Worm (Caenorhabditis elegans): Measurements from ENCODE around the gene hacd-1.

Gene hacd-1

ce11 chrV:1494469-1494868, 34.3 kb downstream of the hacd-1 start, which contains the start of gene spig-7:
spig-7 (plus strand) TSS chrV:1494769.
- TF ChIP-seq mef-2 (tag; optimal IDR thresholded peaks at IDR 0.05) (no peak), pag-3 (tag; optimal IDR thresholded peaks at IDR 0.05; ENCODE audit: borderline replicate concordance, insufficient read depth) (no peak), egl-13 (tag; optimal IDR thresholded peaks at IDR 0.05) (no peak), C04F5.9 (tag; optimal IDR thresholded peaks at IDR 0.05) (no peak), nhr-77 (tag; optimal IDR thresholded peaks at IDR 0.05) (no peak), lsy-2 (tag; optimal IDR thresholded peaks at IDR 0.05) (no peak), ets-5 (GFP tag; IDR thresholded peaks at IDR 0.05) (no peak), nhr-90 (tag; optimal IDR thresholded peaks at IDR 0.05; ENCODE audit: poor library complexity) (no peak), nhr-28 (tag; optimal IDR thresholded peaks at IDR 0.05) (no peak), ces-1 (GFP tag; optimal IDR thresholded peaks at IDR 0.05) (no peak)

- TF ChIP-seq lin-39 (tag; optimal IDR thresholded peaks at IDR 0.05) (no peak), nhr-28 (tag; optimal IDR thresholded peaks at IDR 0.05) (no peak), unc-130 (tag; optimal IDR thresholded peaks at IDR 0.05) (no peak), jun-1 (tag; optimal IDR thresholded peaks at IDR 0.05) (no peak), unc-86 (tag; optimal IDR thresholded peaks at IDR 0.05) (no peak), lin-35 (GFP tag; optimal IDR thresholded peaks at IDR 0.05) (no peak), C34B4.2 (tag; optimal IDR thresholded peaks at IDR 0.05) (no peak), aly-2 (tag; optimal IDR thresholded peaks at IDR 0.05) (no peak), alr-1 (tag; optimal IDR thresholded peaks at IDR 0.05; ENCODE audit: borderline replicate concordance) (no peak), isw-1 (GFP tag; IDR thresholded peaks at IDR 0.05) (no peak), nhr-84 (tag; optimal IDR thresholded peaks at IDR 0.05) (no peak), nhr-47 (tag; optimal IDR thresholded peaks at IDR 0.05) (no peak), elt-3 (tag; optimal IDR thresholded peaks at IDR 0.05) (no peak), nhr-76 (tag; optimal IDR thresholded peaks at IDR 0.05) (no peak), ceh-88 (GFP tag; IDR thresholded peaks at IDR 0.05) (no peak), aha-1 (tag; optimal IDR thresholded peaks at IDR 0.05) (no peak), swsn-7 (tag; optimal IDR thresholded peaks at IDR 0.05) (no peak), unc-98 (GFP tag; IDR thresholded peaks at IDR 0.05) (no peak), ceh-63 (GFP tag; optimal IDR thresholded peaks at IDR 0.05) (no peak)
Observed at ce11 chrV:1495334-1495733, 35.2 kb downstream of the hacd-1 start, which contains the start of gene C38C3.3. C38C3.3 (plus strand) TSS chrV:1495634.

DNA sequence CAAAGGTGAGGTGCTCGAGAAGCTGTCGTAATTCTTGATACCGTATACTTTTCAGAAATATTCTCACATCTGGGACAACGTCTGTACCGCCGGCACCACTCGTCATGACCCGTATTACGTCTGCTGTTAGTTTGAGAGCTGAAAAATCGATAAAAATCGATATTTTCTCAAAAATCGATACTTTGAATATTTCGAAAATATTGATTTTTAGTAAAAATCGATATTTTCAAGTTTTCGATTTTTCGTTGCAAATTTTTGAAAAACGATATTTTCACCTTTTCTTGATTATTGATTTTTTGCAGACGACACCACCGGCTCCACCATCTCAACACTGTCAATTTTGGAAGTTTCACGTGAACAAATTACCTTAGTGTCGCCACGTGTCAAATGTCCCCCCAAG, 35.6 kb downstream of the hacd-1 start:
- TF ChIP-seq fkh-4 (tag; optimal IDR thresholded peaks at IDR 0.05; ENCODE audit: borderline replicate concordance) (no peak), fkh-10 (GFP tag; optimal IDR thresholded peaks at IDR 0.05) (no peak), efl-3 (GFP tag; optimal IDR thresholded peaks at IDR 0.05) (no peak), blmp-1 (tag; optimal IDR thresholded peaks at IDR 0.05) (no peak), nhr-90 (tag; optimal IDR thresholded peaks at IDR 0.05; ENCODE audit: poor library complexity) (no peak), nhr-84 (tag; optimal IDR thresholded peaks at IDR 0.05) (no peak), nhr-85 (tag) (no peak)

DNA sequence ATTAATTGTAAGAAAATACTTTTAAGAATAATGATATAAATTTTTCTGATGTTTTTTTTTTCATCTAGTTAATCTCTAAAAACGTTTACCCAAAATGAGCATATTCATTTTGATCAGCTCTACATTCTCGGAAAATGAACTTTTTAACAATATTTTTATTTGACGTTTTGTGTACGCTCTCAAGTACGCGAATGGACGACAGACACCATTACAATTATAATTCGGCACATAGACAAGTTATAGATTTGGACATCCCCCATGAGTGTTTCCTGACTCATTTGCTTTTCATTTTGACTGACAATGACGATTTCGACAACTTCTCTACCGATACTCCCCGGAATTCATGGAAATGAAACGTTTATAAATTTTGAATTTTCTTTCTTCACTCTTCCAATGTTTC, 39.0 kb downstream of the hacd-1 start, which contains the start of gene sru-27:
Gene sru-27 (plus strand): TSS at position 301 of the 400 bp plus-strand sequence.
- no peak for TF ChIP-seq zag-1 (tag; optimal IDR thresholded peaks at IDR 0.05)
- TF ChIP-seq ceh-63 (GFP tag; optimal IDR thresholded peaks at IDR 0.05) = no peak
- no peak for TF ChIP-seq pag-3 (tag; optimal IDR thresholded peaks at IDR 0.05; ENCODE audit: borderline replicate concordance, insufficient read depth)
- no peak for TF ChIP-seq pqm-1 (tag; optimal IDR thresholded peaks at IDR 0.05)
- no peak for TF ChIP-seq grh-1 (GFP tag; IDR thresholded peaks at IDR 0.05)
- TF ChIP-seq xbp-1 (tag; optimal IDR thresholded peaks at IDR 0.05) = no peak
- TF ChIP-seq C16A3.4 (tag; optimal IDR thresholded peaks at IDR 0.05) = no peak
- no peak for TF ChIP-seq sox-4 (tag; optimal IDR thresholded peaks at IDR 0.05)
- no peak for TF ChIP-seq nhr-47 (tag; optimal IDR thresholded peaks at IDR 0.05)
- TF ChIP-seq isw-1 (GFP tag; IDR thresholded peaks at IDR 0.05) = no peak
- TF ChIP-seq elt-3 (tag; optimal IDR thresholded peaks at IDR 0.05) = no peak
- no peak for TF ChIP-seq ceh-88 (GFP tag; IDR thresholded peaks at IDR 0.05)
- TF ChIP-seq mab-9 (GFP tag; IDR thresholded peaks at IDR 0.05) = no peak
- TF ChIP-seq ceh-90 (tag; optimal IDR thresholded peaks at IDR 0.05) = no peak
- TF ChIP-seq jun-1 (tag; optimal IDR thresholded peaks at IDR 0.05) = no peak
- no peak for TF ChIP-seq sptf-1 (tag; optimal IDR thresholded peaks at IDR 0.05)
- no peak for TF ChIP-seq fkh-8 (tag; optimal IDR thresholded peaks at IDR 0.05)
- no peak for TF ChIP-seq nhr-19 (GFP tag; conservative IDR thresholded peaks at IDR 0.05)
- TF ChIP-seq swsn-7 (tag; optimal IDR thresholded peaks at IDR 0.05) = no peak
